Worm (Caenorhabditis elegans): Measurements from ENCODE around the gene rib-1.

DNA sequence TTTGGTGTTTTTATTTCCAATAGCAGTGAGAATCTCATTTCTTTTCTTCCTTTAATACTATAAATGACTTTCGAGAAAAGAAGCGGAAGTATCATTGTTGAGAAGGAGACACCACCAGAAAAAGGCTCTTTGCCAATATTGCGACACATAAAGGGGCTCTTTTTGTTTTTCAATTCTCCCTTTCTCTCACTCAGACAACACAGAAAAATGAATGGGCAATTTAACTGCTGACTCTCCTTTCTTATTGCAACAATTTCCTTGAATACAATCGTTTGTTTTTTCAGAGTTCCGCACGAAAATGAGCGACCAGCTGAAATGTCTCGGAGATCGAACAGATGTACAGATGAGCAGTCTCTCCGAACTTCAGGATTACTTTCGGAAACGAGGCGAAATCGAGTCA is 4.3 kb upstream of the rib-1 start:
- no peak for TF ChIP-seq Y53G8AR.9 (GFP tag; conservative IDR thresholded peaks at IDR 0.05)
- TF ChIP-seq ets-4 (GFP tag; optimal IDR thresholded peaks at IDR 0.05): no peak
- TF ChIP-seq let-526 (GFP tag; IDR thresholded peaks at IDR 0.05): no peak
- no peak for TF ChIP-seq T26A5.8 (tag; optimal IDR thresholded peaks at IDR 0.05)
- no peak for TF ChIP-seq lir-1 (GFP tag; conservative IDR thresholded peaks at IDR 0.05)
- TF ChIP-seq rec-8 (tag; optimal IDR thresholded peaks at IDR 0.05): no peak
- TF ChIP-seq dpl-1 (GFP tag; optimal IDR thresholded peaks at IDR 0.05): no peak
- no peak for TF ChIP-seq unc-62 (GFP tag; optimal IDR thresholded peaks at IDR 0.05)
- no peak for TF ChIP-seq F23B12.7 (tag; optimal IDR thresholded peaks at IDR 0.05; ENCODE audit: insufficient read depth)
- TF ChIP-seq him-1 (tag; optimal IDR thresholded peaks at IDR 0.05): no peak
- TF ChIP-seq pha-4 (tag; optimal IDR thresholded peaks at IDR 0.05): no peak
- TF ChIP-seq F39B2.1 (GFP tag; IDR thresholded peaks at IDR 0.05): no peak
- TF ChIP-seq atf-7 (tag; optimal IDR thresholded peaks at IDR 0.05): no peak
- no peak for TF ChIP-seq B0261.1 (tag; optimal IDR thresholded peaks at IDR 0.05)

All from whole organism, young adult.